Fruit fly (Drosophila melanogaster) whole organism: ENCODE data around the gene CG33695.

Experiments
- EcR ChIP-seq, 2 experiments: fragments of >200 bp; optimal IDR thresholded peaks; 2 replicates each; lab custom pipeline; 2017; ENCODE audit warnings: missing biosample characterization in 2 of 2, missing genetic modification characterization in 2 of 2, missing genetic modification reagents in 2 of 2
- usp ChIP-seq: fragments of >200 bp; optimal IDR thresholded peaks from 2 replicates; lab custom pipeline; 2017; ENCODE audit warnings: missing biosample characterization, missing genetic modification characterization, mixed read lengths

dm6 chr2L:11326373-11326772, 48.6 kb downstream of the CG33695 start:
- no peak for TF ChIP-seq usp (GFP tag; lab: Kevin White, UChicago)
- TF ChIP-seq EcR (GFP tag; optimal IDR thresholded peaks at IDR 0.05; lab: Kevin White, UChicago): no peak
